Fruit fly (Drosophila melanogaster) S2 (cell line): ENCODE data around the gene CG6403.

Source experiments
- CG8478 ChIP-seq: fragments of >200 bp; optimal IDR thresholded peaks from 2 replicates; lab custom pipeline; 2018
- CTCF ChIP-seq, 2 experiments: fragments of >200 bp; optimal IDR thresholded peaks; 2 replicates each; lab custom pipeline; 2018

DNA sequence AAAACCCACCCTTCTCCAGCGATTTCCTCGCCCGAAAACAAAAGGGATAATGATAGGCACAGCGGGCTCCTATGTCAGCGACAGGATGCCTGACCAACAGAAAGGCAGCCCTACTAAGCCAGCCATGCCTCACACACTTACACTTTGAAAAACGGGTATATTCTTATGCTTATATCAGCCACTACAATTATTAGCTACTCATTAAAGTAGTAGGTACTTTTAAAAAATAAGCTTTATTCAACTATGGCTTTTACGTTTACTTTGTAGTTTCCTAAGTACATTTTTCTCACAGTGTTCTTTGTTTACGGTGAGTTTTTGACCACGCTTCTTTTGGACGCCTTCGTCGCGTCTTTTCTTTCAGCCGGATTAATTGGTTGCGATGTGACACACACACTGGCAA is 45.9 kb downstream of the CG6403 start:
- TF ChIP-seq CG8478 (no peak), CTCF (optimal IDR thresholded peaks at IDR 0.05; lab: Kevin White, UChicago) (no peak)
